Fruit fly (Drosophila melanogaster): Measurements from ENCODE around the gene CG11000.

DNA sequence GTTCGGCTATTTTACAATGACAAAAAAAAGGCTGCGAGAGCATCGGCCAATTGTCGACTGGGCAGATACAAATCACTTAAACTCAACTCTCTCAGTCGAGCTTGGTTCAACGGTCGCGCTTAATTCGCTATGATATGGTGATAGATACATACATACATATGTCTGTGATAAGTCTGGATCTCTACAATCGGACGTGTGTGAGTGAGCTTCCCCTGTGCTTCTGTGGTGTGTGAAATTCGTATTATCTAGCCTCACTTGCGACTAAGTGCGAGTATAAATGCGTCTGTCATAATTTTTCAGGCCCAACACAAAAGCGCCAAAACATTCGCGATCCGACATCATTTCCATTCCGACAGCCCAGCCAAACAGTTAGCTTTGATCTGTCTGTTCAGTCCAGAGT is 38.7 kb downstream of the CG11000 start, which contains the start of gene CG1213:
- TF ChIP-seq Hr78 (GFP tag; optimal IDR thresholded peaks at IDR 0.05) (no peak), Jra (GFP tag; optimal IDR thresholded peaks at IDR 0.05) (no peak)
